Worm (Caenorhabditis elegans) whole organism, L1 larva: ENCODE measurements around the gene hpx-2.

Source experiments
- C04F5.9 ChIP-seq: sonication (generic microtip); optimal IDR thresholded peaks from 2 replicates; lab custom pipeline; 2016; ENCODE audit warnings: missing genetic modification characterization, missing compliant biosample characterization
- C34B4.2 ChIP-seq: sonication (generic microtip); optimal IDR thresholded peaks from 2 replicates; lab custom pipeline; 2017; ENCODE audit warnings: mild to moderate bottlenecking, missing genetic modification characterization, missing compliant biosample characterization
- F16B12.6 ChIP-seq: fragments of 150-350 bp; optimal IDR thresholded peaks from 2 replicates; lab custom pipeline; 2014; ENCODE audit warnings: missing biosample characterization, missing genetic modification characterization
- aha-1 ChIP-seq: fragments of 150-350 bp; optimal IDR thresholded peaks from 2 replicates; lab custom pipeline; 2014; ENCODE audit warnings: missing biosample characterization, missing genetic modification characterization
- aly-2 ChIP-seq: fragments of 150-350 bp; optimal IDR thresholded peaks from 2 replicates; lab custom pipeline; 2014; ENCODE audit warnings: missing biosample characterization, missing genetic modification characterization
- ama-1 ChIP-seq: fragments of 150-350 bp; optimal IDR thresholded peaks from 2 replicates; lab custom pipeline; 2014
- blmp-1 ChIP-seq: fragments of 150-350 bp; optimal IDR thresholded peaks from 2 replicates; lab custom pipeline; 2014; ENCODE audit warnings: missing biosample characterization, missing genetic modification characterization
- ceh-82 ChIP-seq, 3 experiments: fragments of 150-350 bp in 1 of 3; sonication (generic microtip) in 2 of 3; optimal IDR thresholded peaks; 2 replicates each; lab custom pipeline; 2014 to 2017; ENCODE audit warnings: missing biosample characterization in 3 of 3, missing genetic modification characterization in 3 of 3
- ceh-88 ChIP-seq: fragments of 200-800 bp; sonication (Bioruptor generic); IDR thresholded peaks from 2 replicates; pipeline ENCODE4 v1.3.6; 2022; ENCODE audit warnings: missing genetic modification characterization, missing compliant biosample characterization
- dpl-1 ChIP-seq, 3 experiments: fragments of 150-350 bp in 2 of 3; sonication (generic microtip) in 1 of 3; optimal IDR thresholded peaks; 2 replicates each; lab custom pipeline; 2014 to 2017; ENCODE audit warnings: missing biosample characterization in 3 of 3, missing genetic modification characterization in 3 of 3, missing genetic modification reagents in 3 of 3
- dsc-1 ChIP-seq: sonication (generic microtip); optimal IDR thresholded peaks from 2 replicates; lab custom pipeline; 2016; ENCODE audit warnings: mild to moderate bottlenecking, missing genetic modification characterization, missing compliant biosample characterization
- efl-1 ChIP-seq, 4 experiments: fragments of 150-350 bp; optimal IDR thresholded peaks in 3 of 4; peaks in 1 of 4; 1 replicate in 1 of 4; 2 replicates in 3 of 4; lab custom pipeline; 2014; ENCODE audit warnings: missing biosample characterization in 2 of 4, missing genetic modification characterization in 2 of 4, missing genetic modification reagents in 2 of 4
- egl-27 ChIP-seq, 2 experiments: fragments of 150-350 bp in 1 of 2; sonication (generic microtip); optimal IDR thresholded peaks; 3 replicates each; lab custom pipeline; 2017 to 2018; ENCODE audit warnings: missing biosample characterization in 2 of 2, missing genetic modification characterization in 2 of 2, missing genetic modification reagents in 2 of 2
- elt-2 ChIP-seq: sonication (generic microtip); optimal IDR thresholded peaks from 2 replicates; lab custom pipeline; 2016; ENCODE audit warnings: missing genetic modification characterization, mild to moderate bottlenecking, inconsistent platforms, missing compliant biosample characterization, missing genetic modification reagents
- elt-3 ChIP-seq, 6 experiments: fragments of 150-350 bp in 1 of 6; sonication (generic microtip); optimal IDR thresholded peaks; 2 replicates each; lab custom pipeline; 2017 to 2018; ENCODE audit warnings: missing biosample characterization in 6 of 6, missing genetic modification characterization in 6 of 6, inconsistent platforms in 1 of 6
- ets-5 ChIP-seq: fragments of 200-800 bp; sonication (Bioruptor generic); IDR thresholded peaks from 2 replicates; pipeline ENCODE4 v1.3.6; 2022; ENCODE audit warnings: missing genetic modification characterization, missing compliant biosample characterization
- fkh-10 ChIP-seq: sonication (generic microtip); optimal IDR thresholded peaks from 2 replicates; lab custom pipeline; 2017; ENCODE audit warnings: missing biosample characterization, missing genetic modification reagents, missing genetic modification characterization
- fos-1 ChIP-seq: fragments of 150-350 bp; optimal IDR thresholded peaks from 2 replicates; lab custom pipeline; 2014; ENCODE audit warnings: missing biosample characterization, missing genetic modification characterization
- grh-1 ChIP-seq: fragments of 200-800 bp; sonication (Bioruptor generic); IDR thresholded peaks from 2 replicates; pipeline ENCODE4 v1.3.6; 2022; ENCODE audit warnings: missing genetic modification reagents, missing genetic modification characterization, missing compliant biosample characterization
- hlh-4 ChIP-seq: sonication (generic microtip); optimal IDR thresholded peaks from 2 replicates; lab custom pipeline; 2016; ENCODE audit warnings: mild to moderate bottlenecking, missing genetic modification characterization, missing compliant biosample characterization
- jun-1 ChIP-seq: fragments of 150-350 bp; optimal IDR thresholded peaks from 2 replicates; lab custom pipeline; 2014; ENCODE audit warnings: missing biosample characterization, missing genetic modification reagents, missing genetic modification characterization
- lin-14 ChIP-seq: fragments of 200-800 bp; sonication (Bioruptor generic); optimal IDR thresholded peaks from 2 replicates; lab custom pipeline; 2018; ENCODE audit warnings: mild to moderate bottlenecking, missing genetic modification characterization, moderate library complexity, missing compliant biosample characterization
- lin-35 ChIP-seq, 2 experiments: fragments of 150-350 bp; optimal IDR thresholded peaks; 2 replicates each; lab custom pipeline; 2014; ENCODE audit warnings: missing biosample characterization in 2 of 2, missing genetic modification characterization in 2 of 2, missing genetic modification reagents in 2 of 2
- lir-3 ChIP-seq: sonication (generic microtip); optimal IDR thresholded peaks from 2 replicates; lab custom pipeline; 2016; ENCODE audit warnings: mild to moderate bottlenecking, missing genetic modification characterization, moderate library complexity, missing compliant biosample characterization; ENCODE audit not compliant: poor library complexity
- mdl-1 ChIP-seq, 2 experiments: fragments of 150-350 bp; optimal IDR thresholded peaks; 2 replicates each; lab custom pipeline; 2014 to 2017; ENCODE audit warnings: missing biosample characterization in 2 of 2, missing genetic modification characterization in 2 of 2, inconsistent platforms in 1 of 2
- mep-1 ChIP-seq: fragments of 150-350 bp; optimal IDR thresholded peaks from 2 replicates; lab custom pipeline; 2014; ENCODE audit warnings: missing biosample characterization, missing genetic modification characterization
- nhr-11 ChIP-seq: fragments of 150-350 bp; optimal IDR thresholded peaks from 2 replicates; lab custom pipeline; 2014; ENCODE audit warnings: missing biosample characterization, missing genetic modification characterization
- nhr-12 ChIP-seq: sonication (generic microtip); optimal IDR thresholded peaks from 2 replicates; lab custom pipeline; 2017; ENCODE audit warnings: missing biosample characterization, missing genetic modification characterization
- nhr-19 ChIP-seq: fragments of 200-800 bp; sonication (Bioruptor generic); conservative IDR thresholded peaks from 2 replicates; pipeline ENCODE4 v1.3.6; 2022; ENCODE audit warnings: missing genetic modification characterization, missing compliant biosample characterization
- nhr-20 ChIP-seq: sonication (generic microtip); optimal IDR thresholded peaks from 2 replicates; lab custom pipeline; 2016; ENCODE audit warnings: mild to moderate bottlenecking, missing genetic modification characterization, missing compliant biosample characterization
- nhr-71 ChIP-seq: sonication (generic microtip); optimal IDR thresholded peaks from 2 replicates; lab custom pipeline; 2016; ENCODE audit warnings: mild to moderate bottlenecking, missing genetic modification characterization, moderate library complexity, missing compliant biosample characterization
- nhr-85 ChIP-seq: sonication (generic microtip); peaks from one replicate; lab custom pipeline; 2016; ENCODE audit warnings: missing genetic modification characterization, inconsistent platforms, missing compliant biosample characterization
- pag-3 ChIP-seq: sonication (generic microtip); optimal IDR thresholded peaks from 2 replicates; lab custom pipeline; 2017; ENCODE audit warnings: missing genetic modification characterization, mild to moderate bottlenecking, missing compliant biosample characterization, antibody characterized with exemption, borderline replicate concordance; ENCODE audit not compliant: insufficient read depth
- pax-3 ChIP-seq: fragments of 200-800 bp; sonication (Bioruptor generic); optimal IDR thresholded peaks from 2 replicates; lab custom pipeline; 2018; ENCODE audit warnings: mild to moderate bottlenecking, missing genetic modification characterization, moderate library complexity, missing compliant biosample characterization
- pqm-1 ChIP-seq: sonication (generic microtip); optimal IDR thresholded peaks from 3 replicates; lab custom pipeline; 2017; ENCODE audit warnings: missing biosample characterization, missing genetic modification characterization
- rnt-1 ChIP-seq: sonication (generic microtip); optimal IDR thresholded peaks from 2 replicates; lab custom pipeline; 2016; ENCODE audit warnings: mild to moderate bottlenecking, missing genetic modification characterization, moderate library complexity, missing compliant biosample characterization
- snu-23 ChIP-seq: sonication (generic microtip); optimal IDR thresholded peaks from 2 replicates; lab custom pipeline; 2016; ENCODE audit warnings: missing genetic modification characterization, missing compliant biosample characterization
- tlp-1 ChIP-seq: fragments of 150-350 bp; optimal IDR thresholded peaks from 2 replicates; lab custom pipeline; 2014; ENCODE audit warnings: missing biosample characterization, missing genetic modification characterization
- unc-30 ChIP-seq: sonication (generic microtip); optimal IDR thresholded peaks from 2 replicates; lab custom pipeline; 2017; ENCODE audit warnings: missing biosample characterization, missing genetic modification characterization
- zag-1 ChIP-seq: fragments of 150-350 bp; optimal IDR thresholded peaks from 2 replicates; lab custom pipeline; 2014; ENCODE audit warnings: missing biosample characterization, missing genetic modification characterization
- zip-4 ChIP-seq: fragments of 200-800 bp; sonication (Bioruptor generic); optimal IDR thresholded peaks from 2 replicates; lab custom pipeline; 2018; ENCODE audit warnings: mild to moderate bottlenecking, missing genetic modification characterization, moderate library complexity, missing compliant biosample characterization
- ztf-4 ChIP-seq: fragments of 150-350 bp; optimal IDR thresholded peaks from 2 replicates; lab custom pipeline; 2014; ENCODE audit warnings: missing biosample characterization, missing genetic modification characterization

Gene hpx-2

DNA sequence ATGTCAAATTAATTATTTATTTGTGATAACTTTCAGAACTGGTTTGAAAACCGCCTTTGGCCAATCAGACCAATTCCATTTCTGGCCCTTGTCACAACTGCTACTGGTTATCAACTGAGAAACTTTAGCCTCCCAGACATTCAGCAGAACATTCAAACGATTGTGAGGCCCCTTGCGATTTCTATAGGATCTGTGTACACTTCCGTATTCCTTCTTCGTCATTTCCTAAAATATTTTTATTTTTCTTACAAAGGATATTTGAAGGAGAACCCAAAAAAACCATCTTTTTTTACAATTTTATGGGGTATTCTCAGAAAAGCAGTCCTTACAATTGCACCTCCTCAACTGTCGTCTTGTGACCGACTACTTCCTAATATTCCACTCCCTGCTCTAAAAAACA, 23.1 kb downstream of the hpx-2 start:
- TF ChIP-seq ets-5 (no peak), hlh-4 (tag; lab: Kevin White, UChicago) (no peak), nhr-85 (tag; lab: Kevin White, UChicago) (peak; percentile 1)

DNA sequence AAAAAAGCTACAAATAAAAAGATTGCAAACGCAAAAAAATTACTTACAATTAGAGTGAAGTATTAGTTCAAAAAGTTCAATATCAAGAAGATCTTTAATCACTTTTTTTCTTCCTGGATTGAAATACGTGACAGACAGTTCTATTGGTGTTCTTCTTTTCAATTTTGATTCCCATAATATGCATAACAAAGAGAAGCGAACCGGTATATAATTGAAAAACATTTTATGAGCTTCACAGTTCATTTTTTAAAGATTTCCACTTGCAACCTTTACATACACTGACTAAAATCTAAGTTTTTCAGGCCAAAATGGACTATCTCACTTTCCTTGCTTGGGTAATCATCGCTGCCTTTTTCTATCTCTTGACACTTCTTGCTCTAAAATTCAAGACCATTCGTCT, 26.3 kb downstream of the hpx-2 start, which contains the start of gene T22G5.1:
Gene T22G5.1 (plus strand): TSS at position 301 of the 400 bp plus-strand sequence.
- TF ChIP-seq lir-3, result no peak
- TF ChIP-seq aly-2, result no peak
- no peak for TF ChIP-seq ceh-88
- no peak for TF ChIP-seq dpl-1 (GFP tag; optimal IDR thresholded peaks at IDR 0.05; lab: Kevin White, UChicago)

DNA sequence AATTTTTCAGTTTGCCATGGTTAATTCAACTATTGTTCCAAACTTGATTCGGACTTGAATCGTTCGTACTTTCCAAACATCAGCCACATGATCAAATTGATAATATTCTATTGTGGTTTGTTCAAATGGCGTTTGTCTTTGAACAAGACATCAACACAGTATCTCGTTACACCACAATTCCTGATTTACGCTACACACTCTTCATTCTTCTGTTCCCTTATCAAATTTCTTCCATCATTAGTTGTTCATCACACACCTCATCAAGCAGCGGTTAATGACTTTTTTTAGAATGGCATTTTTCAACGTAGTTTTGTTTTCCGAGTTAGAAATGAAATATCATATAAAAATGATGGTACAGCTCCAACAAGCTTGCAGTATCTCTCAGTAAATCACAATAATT, 28.0 kb downstream of the hpx-2 start:
- TF ChIP-seq rnt-1 (no peak), grh-1 (GFP tag; lab: Robert Waterston, UW) (no peak), lin-14 (GFP tag; lab: Kevin White, UChicago) (peak; percentile 46), zag-1 (tag; lab: Kevin White, UChicago) (no peak), aha-1 (no peak), jun-1 (no peak), pax-3 (tag; lab: Kevin White, UChicago) (no peak), nhr-71 (peak; percentile 26), elt-3 (tag; optimal IDR thresholded peaks at IDR 0.05; lab: Kevin White, UChicago) (peak in 3 of 6 experiments; percentile 24 to 59 (median 31)), nhr-11 (tag; lab: Kevin White, UChicago) (no peak), snu-23 (peak; percentile 7), egl-27 (tag; optimal IDR thresholded peaks at IDR 0.05; lab: Kevin White, UChicago) (no peak), zip-4 (GFP tag; lab: Kevin White, UChicago) (no peak), ama-1 (lab: Kevin White, UChicago) (no peak), tlp-1 (no peak), ceh-82 (tag; optimal IDR thresholded peaks at IDR 0.05; lab: Kevin White, UChicago) (no peak), nhr-85 (tag; lab: Kevin White, UChicago) (peak; percentile 28), efl-1 (optimal IDR thresholded peaks at IDR 0.05; lab: Kevin White, UChicago) (no peak), efl-1 (GFP tag; optimal IDR thresholded peaks at IDR 0.05 in 1 of 2; lab: Kevin White, UChicago) (no peak), mdl-1 (tag; optimal IDR thresholded peaks at IDR 0.05; lab: Kevin White, UChicago) (peak in 1 of 2 experiments; percentile 13), mep-1 (tag; lab: Kevin White, UChicago) (no peak), blmp-1 (peak; percentile 48), nhr-20 (tag; lab: Kevin White, UChicago) (peak; percentile 48), pag-3 (tag; lab: Kevin White, UChicago) (peak; percentile 42), fkh-10 (GFP tag; lab: Kevin White, UChicago) (no peak), dpl-1 (GFP tag; optimal IDR thresholded peaks at IDR 0.05; lab: Kevin White, UChicago) (peak in 1 of 3 experiments; percentile 35), lin-35 (GFP tag; optimal IDR thresholded peaks at IDR 0.05; lab: Kevin White, UChicago) (peak in 1 of 2 experiments; percentile 20), elt-2 (tag; lab: Kevin White, UChicago) (peak; percentile 76), unc-30 (tag; lab: Kevin White, UChicago) (no peak)

DNA sequence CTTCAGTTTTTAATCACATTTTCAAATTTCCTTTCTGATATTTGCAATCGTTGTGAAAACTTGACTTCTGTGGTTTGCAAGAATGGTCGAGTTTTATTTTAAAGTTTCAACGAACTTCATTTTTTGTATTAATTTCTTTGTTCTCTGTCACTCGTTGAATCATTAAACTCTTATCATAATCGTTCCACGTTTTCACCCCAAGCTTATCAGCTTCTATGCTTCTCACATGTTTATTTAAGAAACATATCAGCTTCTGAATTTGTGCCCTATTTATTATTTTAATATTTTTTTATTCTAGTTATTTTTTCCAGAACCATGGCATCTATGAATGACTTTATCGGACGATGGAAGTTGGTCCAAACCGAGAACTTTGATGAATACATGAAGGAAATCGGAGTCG, 29.0 kb downstream of the hpx-2 start, which contains the start of gene lbp-7:
Gene lbp-7 (plus strand): TSS at position 312 of the 400 bp plus-strand sequence.
- TF ChIP-seq F16B12.6 (tag; lab: Kevin White, UChicago) (no peak), elt-2 (tag; lab: Kevin White, UChicago) (peak; percentile 86), ztf-4 (tag; lab: Kevin White, UChicago) (no peak), C34B4.2 (no peak), mdl-1 (tag; optimal IDR thresholded peaks at IDR 0.05; lab: Kevin White, UChicago) (no peak), nhr-85 (tag; lab: Kevin White, UChicago) (no peak), nhr-19 (GFP tag; lab: Robert Waterston, UW) (no peak), pqm-1 (no peak), dsc-1 (tag; lab: Kevin White, UChicago) (no peak), C04F5.9 (tag; lab: Kevin White, UChicago) (no peak), tlp-1 (peak; percentile 8), elt-3 (tag; optimal IDR thresholded peaks at IDR 0.05; lab: Kevin White, UChicago) (no peak), nhr-12 (tag; lab: Kevin White, UChicago) (no peak), fos-1 (tag; lab: Kevin White, UChicago) (no peak), nhr-20 (tag; lab: Kevin White, UChicago) (peak; percentile 5)
